Worm (Caenorhabditis elegans) whole organism, L4 larva: ENCODE measurements around the gene C06G1.1.

Source experiments
- ceh-82 ChIP-seq: sonication (generic microtip); optimal IDR thresholded peaks from 2 replicates; lab custom pipeline; 2017; ENCODE audit warnings: missing biosample characterization, missing genetic modification characterization
- dpl-1 ChIP-seq: fragments of 150-350 bp; optimal IDR thresholded peaks from 2 replicates; lab custom pipeline; 2014; ENCODE audit warnings: missing biosample characterization, missing genetic modification reagents, missing genetic modification characterization
- lin-13 ChIP-seq: fragments of 150-350 bp; optimal IDR thresholded peaks from 2 replicates; lab custom pipeline; 2014; ENCODE audit warnings: missing biosample characterization, missing genetic modification reagents, missing genetic modification characterization
- nhr-77 ChIP-seq: fragments of 150-350 bp; optimal IDR thresholded peaks from 2 replicates; lab custom pipeline; 2014; ENCODE audit warnings: missing biosample characterization, missing genetic modification characterization
- pqm-1 ChIP-seq: sonication (generic microtip); optimal IDR thresholded peaks from 2 replicates; lab custom pipeline; 2017; ENCODE audit warnings: missing biosample characterization, missing genetic modification characterization
- rbr-2 ChIP-seq: sonication (generic microtip); optimal IDR thresholded peaks from 2 replicates; lab custom pipeline; 2016; ENCODE audit warnings: missing genotype, missing genetic modification characterization, missing compliant biosample characterization
- unc-39 ChIP-seq: sonication (generic microtip); optimal IDR thresholded peaks from 2 replicates; lab custom pipeline; 2017; ENCODE audit warnings: missing biosample characterization, missing genetic modification characterization
- unc-62 ChIP-seq, 3 experiments: fragments of 150-350 bp in 1 of 3; sonication (generic microtip); optimal IDR thresholded peaks in 2 of 3; peaks in 1 of 3; 1 replicate in 1 of 3; 2 replicates in 2 of 3; lab custom pipeline; 2014 to 2017; ENCODE audit warnings: missing biosample characterization in 3 of 3, missing genetic modification characterization in 3 of 3, missing genetic modification reagents in 3 of 3, missing genotype in 1 of 3
- zag-1 ChIP-seq: fragments of 150-350 bp; optimal IDR thresholded peaks from 2 replicates; lab custom pipeline; 2014; ENCODE audit warnings: missing biosample characterization, missing genetic modification characterization

DNA sequence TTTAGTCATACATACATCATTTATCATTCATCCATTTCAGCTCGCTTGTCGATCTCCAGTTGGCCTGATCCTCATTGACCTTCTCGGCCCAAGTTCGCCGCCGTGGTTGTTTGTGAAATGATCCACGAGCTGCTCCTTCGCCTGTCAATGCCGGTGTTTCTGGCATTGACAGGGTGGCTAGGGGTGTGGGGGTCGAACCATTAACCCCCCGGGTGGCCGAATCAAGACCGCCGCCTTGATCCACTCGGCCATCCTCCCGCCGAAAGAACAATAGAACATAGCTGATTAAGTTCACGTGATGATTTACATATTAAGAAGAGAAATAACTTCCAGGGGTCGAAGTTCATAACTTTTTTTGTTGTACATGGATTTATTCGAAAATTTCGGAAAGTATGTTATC lies 30.7 kb upstream of the C06G1.1 start, which contains the start of gene F59C12.4:
- TF ChIP-seq unc-62 (GFP tag; optimal IDR thresholded peaks at IDR 0.05 in 1 of 2; lab: Kevin White, UChicago) (no peak), unc-62 (tag; optimal IDR thresholded peaks at IDR 0.05; lab: Kevin White, UChicago) (no peak), dpl-1 (GFP tag; lab: Kevin White, UChicago) (no peak), lin-13 (GFP tag; lab: Kevin White, UChicago) (no peak), ceh-82 (tag; lab: Kevin White, UChicago) (no peak), rbr-2 (no peak), unc-39 (tag; lab: Kevin White, UChicago) (no peak), zag-1 (tag; lab: Kevin White, UChicago) (no peak), pqm-1 (tag; lab: Kevin White, UChicago) (no peak), nhr-77 (tag; lab: Kevin White, UChicago) (no peak)
